Fruit fly (Drosophila melanogaster) whole organism, pupa: ENCODE data around the gene MED27.

Experiments used
- CG10348 ChIP-seq: fragments of 200-800 bp; sonication (Bioruptor generic); IDR thresholded peaks from 2 replicates; pipeline ENCODE4 v1.3.6; 2022; ENCODE audit warnings: missing biosample characterization, missing genetic modification characterization
- CG12605 ChIP-seq: fragments of 200-800 bp; sonication (Bioruptor generic); IDR thresholded peaks from 2 replicates; pipeline ENCODE4 v1.3.6; 2022; ENCODE audit warnings: missing biosample characterization, missing genetic modification characterization
- CG13204 ChIP-seq: fragments of 200-800 bp; sonication (Bioruptor generic); optimal IDR thresholded peaks from 2 replicates; lab custom pipeline; 2018; ENCODE audit warnings: missing biosample characterization, mild to moderate bottlenecking, missing genetic modification characterization, moderate library complexity
- CG14655 ChIP-seq: fragments of 200-800 bp; sonication (Bioruptor generic); optimal IDR thresholded peaks from 3 replicates; lab custom pipeline; 2017; ENCODE audit warnings: mild to moderate bottlenecking, missing biosample characterization, missing genetic modification reagents, missing genetic modification characterization
- CG15710 ChIP-seq: fragments of 200-800 bp; sonication (Bioruptor generic); optimal IDR thresholded peaks from 2 replicates; lab custom pipeline; 2018; ENCODE audit warnings: missing biosample characterization, mild to moderate bottlenecking, missing genetic modification characterization, moderate library complexity
- CG17806 ChIP-seq: fragments of 200-800 bp; sonication (Bioruptor generic); optimal IDR thresholded peaks from 2 replicates; lab custom pipeline; 2018; ENCODE audit warnings: missing biosample characterization, mild to moderate bottlenecking, missing genetic modification characterization, moderate library complexity
- CG32121 ChIP-seq: fragments of 200-800 bp; sonication (Bioruptor generic); IDR thresholded peaks from 2 replicates; pipeline ENCODE4 v1.3.6; 2022; ENCODE audit warnings: missing biosample characterization, missing genetic modification characterization
- CG34367 ChIP-seq: fragments of 200-800 bp; sonication (Bioruptor generic); optimal IDR thresholded peaks from 2 replicates; lab custom pipeline; 2018; ENCODE audit warnings: missing biosample characterization, mild to moderate bottlenecking, missing genetic modification characterization
- CG4496 ChIP-seq: fragments of 200-800 bp; sonication (Bioruptor generic); IDR thresholded peaks from 3 replicates; pipeline ENCODE4 v1.3.6; 2022; ENCODE audit warnings: missing biosample characterization, missing genetic modification characterization
- CG8159 ChIP-seq: fragments of 200-800 bp; sonication (Bioruptor generic); optimal IDR thresholded peaks from 3 replicates; lab custom pipeline; 2018; ENCODE audit warnings: missing biosample characterization, mild to moderate bottlenecking, missing genetic modification characterization, moderate library complexity
- CG8301 ChIP-seq: fragments of 200-800 bp; sonication (Bioruptor generic); optimal IDR thresholded peaks from 2 replicates; lab custom pipeline; 2018; ENCODE audit warnings: missing biosample characterization, mild to moderate bottlenecking, missing genetic modification characterization
- CG9948 ChIP-seq: fragments of 200-800 bp; sonication (Bioruptor generic); optimal IDR thresholded peaks from 2 replicates; lab custom pipeline; 2018; ENCODE audit warnings: missing biosample characterization, mild to moderate bottlenecking, missing genetic modification characterization, moderate library complexity
- EcR ChIP-seq: fragments of 200-800 bp; sonication (Bioruptor generic); optimal IDR thresholded peaks from 3 replicates; lab custom pipeline; 2019; ENCODE audit warnings: missing biosample characterization, missing genetic modification characterization, mild to moderate bottlenecking, moderate library complexity, missing genetic modification reagents
- Pif1A ChIP-seq: fragments of 200-800 bp; sonication (Bioruptor generic); optimal IDR thresholded peaks from 3 replicates; lab custom pipeline; 2016; ENCODE audit warnings: missing biosample characterization, missing genetic modification characterization
- Pif1B ChIP-seq: fragments of 200-800 bp; sonication (Bioruptor generic); optimal IDR thresholded peaks from 3 replicates; lab custom pipeline; 2016; ENCODE audit warnings: missing biosample characterization, missing genetic modification characterization
- Snoo ChIP-seq: fragments of 200-800 bp; sonication (Bioruptor generic); optimal IDR thresholded peaks from 3 replicates; lab custom pipeline; 2017; ENCODE audit warnings: missing biosample characterization, mild to moderate bottlenecking, missing genetic modification characterization, inconsistent platforms
- fd96Ca ChIP-seq: fragments of 200-800 bp; sonication (Bioruptor generic); IDR thresholded peaks from 3 replicates; pipeline ENCODE4 v1.3.6; 2022; ENCODE audit warnings: missing biosample characterization, missing genetic modification characterization
- gl ChIP-seq: fragments of 200-800 bp; sonication (Bioruptor generic); optimal IDR thresholded peaks from 2 replicates; lab custom pipeline; 2018; ENCODE audit warnings: missing biosample characterization, mild to moderate bottlenecking, missing genetic modification characterization
- rn ChIP-seq: fragments of 200-800 bp; sonication (Bioruptor generic); IDR thresholded peaks from 2 replicates; pipeline ENCODE4 v1.3.6; 2022; ENCODE audit warnings: missing biosample characterization, missing genetic modification characterization

MED27 gene

dm6 chr3R:5627552-5627951, 27.4 kb upstream of the MED27 start, which contains the start of gene CG31551:
Gene CG31551 (plus strand): TSS chr3R:5627852.
- TF ChIP-seq CG14655 (GFP tag; lab: Kevin White, UChicago) = no peak
- TF ChIP-seq, all 21 proteins: peak for 0

- TF ChIP-seq CG8159 (tag; lab: Kevin White, UChicago) (no peak), CG12605 (GFP tag; lab: Robert Waterston, UW) (no peak), CG34367 (tag; lab: Kevin White, UChicago) (no peak), CG10348 (GFP tag; lab: Robert Waterston, UW) (no peak), Snoo (tag; lab: Kevin White, UChicago) (no peak), CG32121 (GFP tag; lab: Robert Waterston, UW) (no peak), Pif1A (GFP tag; lab: Kevin White, UChicago) (no peak), CG17806 (tag; lab: Kevin White, UChicago) (no peak), CG4496 (GFP tag; lab: Robert Waterston, UW) (no peak), CG8301 (tag; lab: Kevin White, UChicago) (no peak)
Measured at dm6 chr3R:5632182-5632581, 22.8 kb upstream of the MED27 start, which contains the start of gene CG31549. Gene CG31549 (plus strand): TSS chr3R:5632192.

- TF ChIP-seq EcR (GFP tag; lab: Kevin White, UChicago) = peak; percentile 18
- no peak for TF ChIP-seq gl
Measured at dm6 chr3R:5633437-5633836, 21.5 kb upstream of the MED27 start, which contains the start of gene CG12171. Gene CG12171 (plus strand): TSS chr3R:5633627.

- no peak for TF ChIP-seq CG13204 (GFP tag; lab: Kevin White, UChicago)
Measured at dm6 chr3R:5635524-5635923, 19.4 kb upstream of the MED27 start, which contains the start of gene CG31546. Gene CG31546 (minus strand): TSS chr3R:5635624.

dm6 chr3R:5636519-5637430, 18.2 kb upstream of the MED27 start, which contains the start of the genes CG31548 and CG12170:
Gene CG31548 (minus strand): TSS chr3R:5636852.
Gene CG12170 (plus strand): TSS chr3R:5637234.
- TF ChIP-seq CG8301 (tag; lab: Kevin White, UChicago) = no peak
- TF ChIP-seq CG15710 (tag; lab: Kevin White, UChicago) = peak; percentile 34
- TF ChIP-seq Snoo (tag; lab: Kevin White, UChicago) = peak; percentile 27
- TF ChIP-seq CG17806 (tag; lab: Kevin White, UChicago) = peak; percentile 48
- no peak for TF ChIP-seq EcR (GFP tag; lab: Kevin White, UChicago)
- peak; percentile 12; the same call in 1 of the 2 replicates for TF ChIP-seq CG12605 (GFP tag; lab: Robert Waterston, UW)
- TF ChIP-seq fd96Ca (GFP tag; lab: Robert Waterston, UW) = 0 out of 3 replicates have a peak, but pooled peaks have one; percentile 6

dm6 chr3R:5643421-5643820, 11.5 kb upstream of the MED27 start:
- TF ChIP-seq CG13204 (GFP tag; lab: Kevin White, UChicago) (no peak), EcR (GFP tag; lab: Kevin White, UChicago) (peak; percentile 8)

dm6 chr3R:5647705-5648568, 7.0 kb upstream of the MED27 start:
- 0 out of 2 replicates have a peak, but pooled peaks have one; percentile 41 for TF ChIP-seq CG32121 (GFP tag; lab: Robert Waterston, UW)
- TF ChIP-seq CG4496 (GFP tag; lab: Robert Waterston, UW) = 0 out of 3 replicates have a peak, but pooled peaks have one; percentile 21
- TF ChIP-seq CG14655 (GFP tag; lab: Kevin White, UChicago) = no peak

dm6 chr3R:5648569-5649476, 6.1 kb upstream of the MED27 start, which contains the start of the genes MTA1-like and Sec23:
Gene MTA1-like (minus strand): TSS chr3R:5648738.
Gene Sec23 (plus strand): TSS chr3R:5649065.
- TF ChIP-seq CG4496 (GFP tag; lab: Robert Waterston, UW) (peak; percentile 47; the same call in 1 of the 3 replicates), fd96Ca (GFP tag; lab: Robert Waterston, UW) (peak; percentile 13; the same call in 2 of the 3 replicates), CG14655 (GFP tag; lab: Kevin White, UChicago) (no peak), CG32121 (GFP tag; lab: Robert Waterston, UW) (no peak), CG12605 (GFP tag; lab: Robert Waterston, UW) (no peak), CG15710 (tag; lab: Kevin White, UChicago) (peak; percentile 44), CG8159 (tag; lab: Kevin White, UChicago) (peak; percentile 63), Pif1A (GFP tag; lab: Kevin White, UChicago) (peak; percentile 43), rn (GFP tag; lab: Robert Waterston, UW) (no peak), Snoo (tag; lab: Kevin White, UChicago) (peak; percentile 39), CG8301 (tag; lab: Kevin White, UChicago) (peak; percentile 9), CG17806 (tag; lab: Kevin White, UChicago) (peak; percentile 22), Pif1B (GFP tag; lab: Kevin White, UChicago) (peak; percentile 61), CG9948 (tag; lab: Kevin White, UChicago) (peak; percentile 33)
